Worm (Caenorhabditis elegans) whole organism, young adult: ENCODE data around the gene npp-9.

Experiments
- B0035.1 ChIP-seq: sonication (generic microtip); optimal IDR thresholded peaks from 2 replicates; lab custom pipeline; 2016; ENCODE audit warnings: missing genetic modification characterization, mild to moderate bottlenecking, missing compliant biosample characterization, missing genotype, missing genetic modification reagents
- C06A6.2 ChIP-seq: fragments of 200-800 bp; sonication (Bioruptor generic); conservative IDR thresholded peaks from 2 replicates; pipeline ENCODE4 v1.3.6; 2022; ENCODE audit warnings: missing genetic modification characterization, missing compliant biosample characterization
- F10E7.11 ChIP-seq: sonication (generic microtip); optimal IDR thresholded peaks from 2 replicates; lab custom pipeline; 2017; ENCODE audit warnings: mild to moderate bottlenecking, missing genetic modification characterization, moderate library complexity, missing compliant biosample characterization
- F52B5.7 ChIP-seq: sonication (generic microtip); optimal IDR thresholded peaks from 2 replicates; lab custom pipeline; 2016; ENCODE audit warnings: mild to moderate bottlenecking, missing genetic modification characterization, missing compliant biosample characterization
- F55B11.4 ChIP-seq: sonication (generic microtip); optimal IDR thresholded peaks from 2 replicates; lab custom pipeline; 2016; ENCODE audit warnings: missing compliant biosample characterization, missing genetic modification characterization, borderline replicate concordance; ENCODE audit not compliant: insufficient read depth
- F57A8.1 ChIP-seq: fragments of 200-800 bp; sonication (Bioruptor generic); optimal IDR thresholded peaks from 2 replicates; lab custom pipeline; 2018; ENCODE audit warnings: mild to moderate bottlenecking, missing genetic modification characterization, moderate library complexity, missing compliant biosample characterization
- Y79H2A.3 ChIP-seq: fragments of 200-800 bp; sonication (Bioruptor generic); conservative IDR thresholded peaks from 2 replicates; pipeline ENCODE4 v1.3.6; 2022; ENCODE audit warnings: missing genetic modification reagents, missing genetic modification characterization, missing compliant biosample characterization
- ZK185.1 ChIP-seq: sonication (generic microtip); optimal IDR thresholded peaks from 2 replicates; lab custom pipeline; 2016; ENCODE audit warnings: mild to moderate bottlenecking, missing genetic modification characterization, missing compliant biosample characterization; ENCODE audit not compliant: poor library complexity, severe bottlenecking
- aptf-2 ChIP-seq: fragments of 200-800 bp; sonication (Bioruptor generic); conservative IDR thresholded peaks from 2 replicates; pipeline ENCODE4 v1.3.6; 2022; ENCODE audit warnings: missing genetic modification reagents, missing genetic modification characterization, missing compliant biosample characterization
- attf-6 ChIP-seq: fragments of 200-800 bp; sonication (Bioruptor generic); IDR thresholded peaks from 2 replicates; pipeline ENCODE4 v1.3.6; 2022; ENCODE audit warnings: missing genetic modification reagents, missing genetic modification characterization, missing compliant biosample characterization
- cebp-1 ChIP-seq, 2 experiments: fragments of 200-800 bp in 1 of 2; sonication (Bioruptor generic) in 1 of 2; sonication (generic microtip) in 1 of 2; IDR thresholded peaks in 1 of 2; optimal IDR thresholded peaks in 1 of 2; 2 replicates each; pipeline versions ENCODE4 v1.3.6 to Lab custom; 2017 to 2022; ENCODE audit warnings: missing compliant biosample characterization in 2 of 2, missing genetic modification characterization in 2 of 2, mild to moderate bottlenecking in 1 of 2, missing genetic modification reagents in 1 of 2, moderate library complexity in 1 of 2
- ceh-27 ChIP-seq: fragments of 200-800 bp; sonication (Bioruptor generic); optimal IDR thresholded peaks from 2 replicates; lab custom pipeline; 2018; ENCODE audit warnings: mild to moderate bottlenecking, missing genetic modification characterization, moderate library complexity, missing compliant biosample characterization
- chd-7 ChIP-seq: sonication (generic microtip); optimal IDR thresholded peaks from 2 replicates; lab custom pipeline; 2016; ENCODE audit warnings: mild to moderate bottlenecking, missing genetic modification characterization, moderate library complexity, missing compliant biosample characterization
- dpl-1 ChIP-seq: fragments of 150-350 bp; optimal IDR thresholded peaks from 2 replicates; lab custom pipeline; 2014; ENCODE audit warnings: missing biosample characterization, missing genetic modification reagents, missing genetic modification characterization
- ekl-4 ChIP-seq: fragments of 200-800 bp; sonication (Bioruptor generic); IDR thresholded peaks from 2 replicates; pipeline ENCODE4 v1.3.6; 2022; ENCODE audit warnings: missing genetic modification reagents, missing genetic modification characterization, missing compliant biosample characterization
- gei-17 ChIP-seq: fragments of 200-800 bp; sonication (Bioruptor generic); optimal IDR thresholded peaks from 2 replicates; lab custom pipeline; 2018; ENCODE audit warnings: mild to moderate bottlenecking, missing genetic modification characterization, missing compliant biosample characterization
- hlh-12 ChIP-seq: sonication (generic microtip); optimal IDR thresholded peaks from 2 replicates; lab custom pipeline; 2016; ENCODE audit warnings: missing genetic modification characterization, missing compliant biosample characterization
- hmg-1.2 ChIP-seq: fragments of 200-800 bp; sonication (Bioruptor generic); IDR thresholded peaks from 2 replicates; pipeline ENCODE4 v1.3.6; 2022; ENCODE audit warnings: missing genetic modification reagents, missing genetic modification characterization, missing compliant biosample characterization
- hmg-20 ChIP-seq: fragments of 200-800 bp; sonication (Bioruptor generic); IDR thresholded peaks from 2 replicates; pipeline ENCODE4 v1.3.6; 2022; ENCODE audit warnings: missing genetic modification reagents, missing genetic modification characterization, missing compliant biosample characterization
- hrde-1 ChIP-seq: sonication (generic microtip); optimal IDR thresholded peaks from 2 replicates; lab custom pipeline; 2016; ENCODE audit warnings: missing genetic modification characterization, mild to moderate bottlenecking, missing compliant biosample characterization, moderate library complexity, missing genotype, missing genetic modification reagents, borderline replicate concordance
- lag-1 ChIP-seq: fragments of 200-800 bp; sonication (Bioruptor generic); IDR thresholded peaks from 2 replicates; pipeline ENCODE4 v1.3.6; 2022; ENCODE audit warnings: missing genetic modification reagents, missing genetic modification characterization, missing compliant biosample characterization
- lin-40 ChIP-seq: sonication (generic microtip); optimal IDR thresholded peaks from 2 replicates; lab custom pipeline; 2016; ENCODE audit warnings: missing genetic modification characterization, mild to moderate bottlenecking, missing compliant biosample characterization, missing genotype, missing genetic modification reagents
- lin-54 ChIP-seq: fragments of 200-800 bp; sonication (Bioruptor generic); optimal IDR thresholded peaks from 2 replicates; lab custom pipeline; 2018; ENCODE audit warnings: mild to moderate bottlenecking, missing genetic modification characterization, missing compliant biosample characterization
- lir-1 ChIP-seq: fragments of 200-800 bp; sonication (Bioruptor generic); conservative IDR thresholded peaks from 2 replicates; pipeline ENCODE4 v1.3.6; 2022; ENCODE audit warnings: missing genetic modification reagents, missing genetic modification characterization, missing compliant biosample characterization
- madf-10 ChIP-seq: sonication (generic microtip); optimal IDR thresholded peaks from 2 replicates; lab custom pipeline; 2016; ENCODE audit warnings: mild to moderate bottlenecking, missing genetic modification characterization, missing compliant biosample characterization
- madf-8 ChIP-seq: fragments of 200-800 bp; sonication (Bioruptor generic); conservative IDR thresholded peaks from 2 replicates; pipeline ENCODE4 v1.3.6; 2022; ENCODE audit warnings: missing genetic modification reagents, missing genetic modification characterization, missing compliant biosample characterization
- mcd-1 ChIP-seq: fragments of 200-800 bp; sonication (Bioruptor generic); IDR thresholded peaks from 2 replicates; pipeline ENCODE4 v1.3.6; 2022; ENCODE audit warnings: missing genetic modification reagents, missing genetic modification characterization, missing compliant biosample characterization
- nhr-120 ChIP-seq: fragments of 200-800 bp; sonication (Bioruptor generic); IDR thresholded peaks from 2 replicates; pipeline ENCODE4 v1.3.6; 2022; ENCODE audit warnings: missing genetic modification characterization, missing compliant biosample characterization
- nhr-27 ChIP-seq: fragments of 200-800 bp; sonication (Bioruptor generic); optimal IDR thresholded peaks from 2 replicates; lab custom pipeline; 2018; ENCODE audit warnings: mild to moderate bottlenecking, missing genetic modification characterization, moderate library complexity, missing compliant biosample characterization
- nhr-90 ChIP-seq: sonication (generic microtip); optimal IDR thresholded peaks from 2 replicates; lab custom pipeline; 2016; ENCODE audit warnings: missing genotype, mild to moderate bottlenecking, missing genetic modification characterization, missing compliant biosample characterization
- rcor-1 ChIP-seq: fragments of 200-800 bp; sonication (Bioruptor generic); IDR thresholded peaks from 2 replicates; pipeline ENCODE4 v1.3.6; 2022; ENCODE audit warnings: missing genetic modification reagents, missing genetic modification characterization, missing compliant biosample characterization
- snpc-4 ChIP-seq, 5 experiments: fragments of 150-350 bp in 1 of 5; sonication (generic microtip) in 4 of 5; optimal IDR thresholded peaks; 2 replicates each; lab custom pipeline; 2014 to 2018; ENCODE audit warnings: missing genetic modification characterization in 5 of 5, missing biosample characterization in 3 of 5, antibody characterized with exemption in 2 of 5, mild to moderate bottlenecking in 2 of 5, missing compliant biosample characterization in 2 of 5, missing genotype in 2 of 5, moderate library complexity in 2 of 5, missing genetic modification reagents in 1 of 5
- somi-1 ChIP-seq: fragments of 200-800 bp; sonication (Bioruptor generic); optimal IDR thresholded peaks from 2 replicates; lab custom pipeline; 2018; ENCODE audit warnings: mild to moderate bottlenecking, missing genetic modification characterization, missing compliant biosample characterization
- tbx-9 ChIP-seq: sonication (generic microtip); optimal IDR thresholded peaks from 2 replicates; lab custom pipeline; 2016; ENCODE audit warnings: borderline replicate concordance, missing genetic modification characterization, inconsistent platforms, missing compliant biosample characterization
- unc-130 ChIP-seq: sonication (generic microtip); optimal IDR thresholded peaks from 2 replicates; lab custom pipeline; 2016; ENCODE audit warnings: missing genetic modification reagents, missing genetic modification characterization, missing compliant biosample characterization
- ztf-22 ChIP-seq: fragments of 200-800 bp; sonication (Bioruptor generic); optimal IDR thresholded peaks from 2 replicates; lab custom pipeline; 2018; ENCODE audit warnings: mild to moderate bottlenecking, missing genetic modification characterization, moderate library complexity, missing compliant biosample characterization
- ztf-25 ChIP-seq: fragments of 200-800 bp; sonication (Bioruptor generic); IDR thresholded peaks from 2 replicates; pipeline ENCODE4 v1.3.6; 2022; ENCODE audit warnings: missing genetic modification reagents, missing genetic modification characterization, missing compliant biosample characterization

The npp-9 gene

ce11 chrIII:3397678-3398077 is 6.6 kb downstream of the npp-9 start, which contains the start of gene clpf-1 (continued):
- TF ChIP-seq aptf-2 (GFP tag; lab: Robert Waterston, UW) (no peak), rcor-1 (GFP tag; lab: Robert Waterston, UW) (peak; percentile 9; the same call in 1 of the 2 replicates), ekl-4 (GFP tag; lab: Robert Waterston, UW) (0 out of 2 replicates have a peak, but pooled peaks have one; percentile 26), lag-1 (no peak), dpl-1 (no peak), nhr-90 (tag; lab: Kevin White, UChicago) (no peak), mcd-1 (0 out of 2 replicates have a peak, but pooled peaks have one; percentile 20), chd-7 (tag; lab: Kevin White, UChicago) (no peak), attf-6 (GFP tag; lab: Robert Waterston, UW) (no peak), ZK185.1 (tag; lab: Kevin White, UChicago) (no peak), lin-40 (no peak), F52B5.7 (tag; lab: Kevin White, UChicago) (no peak), snpc-4 (GFP tag; optimal IDR thresholded peaks at IDR 0.05; lab: Kevin White, UChicago) (no peak), snpc-4 (tag; optimal IDR thresholded peaks at IDR 0.05; lab: Kevin White, UChicago) (peak in 1 of 4 experiments; percentile 19), hmg-20 (GFP tag; lab: Robert Waterston, UW) (no peak), hrde-1 (tag; lab: Kevin White, UChicago) (no peak), Y79H2A.3 (no peak), tbx-9 (no peak), hmg-1.2 (GFP tag; lab: Robert Waterston, UW) (no peak), ceh-27 (GFP tag; lab: Kevin White, UChicago) (no peak), cebp-1 (GFP tag; IDR thresholded peaks at IDR 0.05; lab: Robert Waterston, UW) (no peak), cebp-1 (tag; optimal IDR thresholded peaks at IDR 0.05; lab: Kevin White, UChicago) (no peak), nhr-27 (tag; lab: Kevin White, UChicago) (no peak), hlh-12 (no peak), F57A8.1 (GFP tag; lab: Kevin White, UChicago) (no peak), lir-1 (GFP tag; lab: Robert Waterston, UW) (no peak), B0035.1 (no peak), madf-8 (GFP tag; lab: Robert Waterston, UW) (no peak), gei-17 (GFP tag; lab: Kevin White, UChicago) (no peak), C06A6.2 (GFP tag; lab: Robert Waterston, UW) (no peak), lin-54 (GFP tag; lab: Kevin White, UChicago) (peak; percentile 24), F55B11.4 (tag; lab: Kevin White, UChicago) (no peak), nhr-120 (GFP tag; lab: Robert Waterston, UW) (no peak), somi-1 (GFP tag; lab: Kevin White, UChicago) (no peak), madf-10 (tag; lab: Kevin White, UChicago) (no peak), ztf-22 (no peak), F10E7.11 (tag; lab: Kevin White, UChicago) (no peak), ztf-25 (GFP tag; lab: Robert Waterston, UW) (no peak), unc-130 (no peak)
- TF ChIP-seq, all 124 proteins: peak for 7
